Fruit fly (Drosophila melanogaster) whole organism: ENCODE data around the gene CG18586.

ENCODE experiments used
- pan ChIP-seq: fragments of >200 bp; optimal IDR thresholded peaks from 2 replicates; lab custom pipeline; 2017
- psq ChIP-seq: fragments of >200 bp; optimal IDR thresholded peaks from 2 replicates; lab custom pipeline; 2017

DNA sequence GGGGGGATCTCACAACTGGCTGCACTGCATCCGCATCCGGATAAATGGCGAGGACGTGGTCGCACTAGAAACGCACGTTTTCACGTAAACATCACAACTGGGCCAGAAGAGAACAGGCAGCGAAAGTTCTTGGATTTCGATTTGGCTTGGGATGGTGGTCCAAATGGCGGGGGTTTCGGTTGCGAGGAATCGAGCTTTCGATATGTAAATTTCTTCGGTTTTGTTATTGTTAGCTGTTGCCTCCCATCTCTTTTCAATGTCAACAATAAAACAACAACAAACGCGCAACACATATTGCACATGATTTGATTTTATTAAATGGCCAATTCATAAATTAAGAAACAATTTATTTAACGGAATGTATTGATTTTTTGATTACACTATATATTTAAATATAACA lies 48.1 kb downstream of the CG18586 start, which contains the start of gene PXo:
- TF ChIP-seq pan (lab: Kevin White, UChicago) (no peak), psq (lab: Kevin White, UChicago) (no peak)
